Worm (Caenorhabditis elegans) whole organism, L2 larva: ENCODE measurements around the gene ugt-9.

ENCODE experiments used
- aly-2 ChIP-seq: fragments of 150-350 bp; optimal IDR thresholded peaks from 2 replicates; lab custom pipeline; 2014; ENCODE audit warnings: missing biosample characterization, missing genetic modification characterization
- ama-1 ChIP-seq: fragments of 150-350 bp; optimal IDR thresholded peaks from 2 replicates; lab custom pipeline; 2018; ENCODE audit warnings: inconsistent platforms
- lsy-2 ChIP-seq, 2 experiments: fragments of 150-350 bp in 1 of 2; sonication (generic microtip) in 1 of 2; optimal IDR thresholded peaks; 2 replicates each; lab custom pipeline; 2014 to 2017; ENCODE audit warnings: missing biosample characterization in 2 of 2, missing genetic modification characterization in 2 of 2
- nhr-25 ChIP-seq: fragments of 150-350 bp; sonication (generic microtip); optimal IDR thresholded peaks from 3 replicates; lab custom pipeline; 2014; ENCODE audit warnings: missing biosample characterization, missing genetic modification characterization
- unc-55 ChIP-seq: fragments of 150-350 bp; sonication (generic microtip); optimal IDR thresholded peaks from 3 replicates; lab custom pipeline; 2014; ENCODE audit warnings: missing biosample characterization, missing genetic modification reagents, missing genetic modification characterization
- ztf-11 ChIP-seq: sonication (generic microtip); optimal IDR thresholded peaks from 2 replicates; lab custom pipeline; 2017; ENCODE audit warnings: missing biosample characterization, missing genetic modification characterization

ce11 chrV:4918664-4919257 is 22.9 kb downstream of the ugt-9 start, which contains the start of gene C02E7.6:
- TF ChIP-seq aly-2 (no peak), nhr-25 (peak; percentile 90), ama-1 (lab: Kevin White, UChicago) (no peak), lsy-2 (tag; optimal IDR thresholded peaks at IDR 0.05; lab: Kevin White, UChicago) (no peak), ztf-11 (tag; lab: Kevin White, UChicago) (no peak), unc-55 (GFP tag; lab: Kevin White, UChicago) (no peak)
